Worm (Caenorhabditis elegans): ENCODE data around the gene F47B8.14.

- TF ChIP-seq lsy-2 (tag; optimal IDR thresholded peaks at IDR 0.05) (no peak), nhr-11 (tag; optimal IDR thresholded peaks at IDR 0.05) (no peak), mdl-1 (tag; optimal IDR thresholded peaks at IDR 0.05) (no peak), ces-1 (GFP tag; optimal IDR thresholded peaks at IDR 0.05) (no peak), pqm-1 (tag; optimal IDR thresholded peaks at IDR 0.05) (no peak), nhr-28 (tag; optimal IDR thresholded peaks at IDR 0.05) (no peak), fos-1 (tag; optimal IDR thresholded peaks at IDR 0.05) (no peak), ztf-4 (tag; optimal IDR thresholded peaks at IDR 0.05) (no peak)
Observed at ce11 chrV:14296499-14296898, 23.8 kb upstream of the F47B8.14 start, which contains the start of gene F14D7.3.

Measured in whole organism, L1 larva.